Worm (Caenorhabditis elegans) whole organism, young adult: ENCODE results near the gene ZC262.13.
A peak's percentile ranks its signal among the peaks of the same experiment; 100 is the strongest.

Experiments used
- B0261.1 ChIP-seq: sonication (generic microtip); optimal IDR thresholded peaks from 2 replicates; lab custom pipeline; 2016; ENCODE audit warnings: mild to moderate bottlenecking, missing genetic modification characterization, moderate library complexity, missing compliant biosample characterization
- C17E4.6 ChIP-seq: fragments of 200-800 bp; sonication (Bioruptor generic); IDR thresholded peaks from 2 replicates; pipeline ENCODE4 v1.3.6; 2022; ENCODE audit warnings: missing genetic modification reagents, missing genetic modification characterization, missing compliant biosample characterization
- F23B12.7 ChIP-seq: sonication (generic microtip); optimal IDR thresholded peaks from 2 replicates; lab custom pipeline; 2017; ENCODE audit warnings: missing genetic modification characterization, mild to moderate bottlenecking, missing compliant biosample characterization, antibody characterized with exemption, moderate library complexity; ENCODE audit not compliant: insufficient read depth
- F52B5.7 ChIP-seq: sonication (generic microtip); optimal IDR thresholded peaks from 2 replicates; lab custom pipeline; 2016; ENCODE audit warnings: mild to moderate bottlenecking, missing genetic modification characterization, missing compliant biosample characterization
- Y67H2A.10 ChIP-seq: fragments of 200-800 bp; sonication (Bioruptor generic); conservative IDR thresholded peaks from 2 replicates; pipeline ENCODE4 v1.3.6; 2022; ENCODE audit warnings: missing genetic modification reagents, missing genetic modification characterization, missing compliant biosample characterization
- ama-1 ChIP-seq, 3 experiments: fragments of 150-350 bp in 1 of 3; sonication (generic microtip) in 2 of 3; optimal IDR thresholded peaks; 2 replicates each; lab custom pipeline; 2014 to 2018; ENCODE audit warnings: missing biosample characterization in 2 of 3, missing genetic modification characterization in 2 of 3, missing genetic modification reagents in 2 of 3
- attf-3 ChIP-seq: fragments of 200-800 bp; sonication (Bioruptor generic); conservative IDR thresholded peaks from 2 replicates; pipeline ENCODE4 v1.3.6; 2022; ENCODE audit warnings: missing genetic modification reagents, missing genetic modification characterization, missing compliant biosample characterization
- attf-5 ChIP-seq: fragments of 200-800 bp; sonication (Bioruptor generic); optimal IDR thresholded peaks from 2 replicates; lab custom pipeline; 2018; ENCODE audit warnings: mild to moderate bottlenecking, missing genetic modification characterization, missing compliant biosample characterization
- attf-6 ChIP-seq: fragments of 200-800 bp; sonication (Bioruptor generic); IDR thresholded peaks from 2 replicates; pipeline ENCODE4 v1.3.6; 2022; ENCODE audit warnings: missing genetic modification reagents, missing genetic modification characterization, missing compliant biosample characterization
- cebp-1 ChIP-seq, 2 experiments: fragments of 200-800 bp in 1 of 2; sonication (Bioruptor generic) in 1 of 2; sonication (generic microtip) in 1 of 2; IDR thresholded peaks in 1 of 2; optimal IDR thresholded peaks in 1 of 2; 2 replicates each; pipeline versions ENCODE4 v1.3.6 to Lab custom; 2017 to 2022; ENCODE audit warnings: missing compliant biosample characterization in 2 of 2, missing genetic modification characterization in 2 of 2, mild to moderate bottlenecking in 1 of 2, missing genetic modification reagents in 1 of 2, moderate library complexity in 1 of 2
- cebp-2 ChIP-seq: fragments of 200-800 bp; sonication (Bioruptor generic); IDR thresholded peaks from 2 replicates; pipeline ENCODE4 v1.3.6; 2022; ENCODE audit warnings: missing genetic modification characterization, missing compliant biosample characterization
- ceh-100 ChIP-seq: fragments of 200-800 bp; sonication (Bioruptor generic); IDR thresholded peaks from 2 replicates; pipeline ENCODE4 v1.3.6; 2022; ENCODE audit warnings: missing genetic modification reagents, missing genetic modification characterization, missing compliant biosample characterization
- ceh-27 ChIP-seq: fragments of 200-800 bp; sonication (Bioruptor generic); optimal IDR thresholded peaks from 2 replicates; lab custom pipeline; 2018; ENCODE audit warnings: mild to moderate bottlenecking, missing genetic modification characterization, moderate library complexity, missing compliant biosample characterization
- ceh-58 ChIP-seq: fragments of 200-800 bp; sonication (Bioruptor generic); IDR thresholded peaks from 2 replicates; pipeline ENCODE4 v1.3.6; 2022; ENCODE audit warnings: missing genetic modification characterization, missing compliant biosample characterization
- ceh-79 ChIP-seq: sonication (generic microtip); optimal IDR thresholded peaks from 2 replicates; lab custom pipeline; 2017; ENCODE audit warnings: mild to moderate bottlenecking, missing genetic modification characterization, missing compliant biosample characterization
- ceh-91 ChIP-seq: fragments of 200-800 bp; sonication (Bioruptor generic); IDR thresholded peaks from 2 replicates; pipeline ENCODE4 v1.3.6; 2022; ENCODE audit warnings: missing genetic modification reagents, missing genetic modification characterization, missing compliant biosample characterization
- chd-7 ChIP-seq: sonication (generic microtip); optimal IDR thresholded peaks from 2 replicates; lab custom pipeline; 2016; ENCODE audit warnings: mild to moderate bottlenecking, missing genetic modification characterization, moderate library complexity, missing compliant biosample characterization
- die-1 ChIP-seq: sonication (generic microtip); optimal IDR thresholded peaks from 2 replicates; lab custom pipeline; 2016; ENCODE audit warnings: missing genotype, mild to moderate bottlenecking, missing genetic modification characterization, missing compliant biosample characterization
- dpl-1 ChIP-seq: fragments of 150-350 bp; optimal IDR thresholded peaks from 2 replicates; lab custom pipeline; 2014; ENCODE audit warnings: missing biosample characterization, missing genetic modification reagents, missing genetic modification characterization
- egrh-3 ChIP-seq: fragments of 200-800 bp; sonication (Bioruptor generic); IDR thresholded peaks from 2 replicates; pipeline ENCODE4 v1.3.6; 2022; ENCODE audit warnings: missing genetic modification reagents, missing genetic modification characterization, missing compliant biosample characterization
- ets-4 ChIP-seq: fragments of 200-800 bp; sonication (Bioruptor generic); optimal IDR thresholded peaks from 2 replicates; lab custom pipeline; 2018; ENCODE audit warnings: mild to moderate bottlenecking, missing genetic modification characterization, missing compliant biosample characterization
- fkh-3 ChIP-seq: sonication (generic microtip); optimal IDR thresholded peaks from 2 replicates; lab custom pipeline; 2016; ENCODE audit warnings: mild to moderate bottlenecking, missing genetic modification characterization, missing compliant biosample characterization
- him-1 ChIP-seq: sonication (generic microtip); optimal IDR thresholded peaks from 2 replicates; lab custom pipeline; 2016; ENCODE audit warnings: missing genotype, missing genetic modification reagents, missing genetic modification characterization, missing compliant biosample characterization
- hmg-1.2 ChIP-seq: fragments of 200-800 bp; sonication (Bioruptor generic); IDR thresholded peaks from 2 replicates; pipeline ENCODE4 v1.3.6; 2022; ENCODE audit warnings: missing genetic modification reagents, missing genetic modification characterization, missing compliant biosample characterization
- hsf-1 ChIP-seq: fragments of 200-800 bp; sonication (Bioruptor generic); IDR thresholded peaks from 2 replicates; pipeline ENCODE4 v1.3.6; 2022; ENCODE audit warnings: missing genetic modification reagents, missing genetic modification characterization, missing compliant biosample characterization
- let-607 ChIP-seq, 2 experiments: fragments of 200-800 bp in 1 of 2; sonication (Bioruptor generic) in 1 of 2; sonication (generic microtip) in 1 of 2; optimal IDR thresholded peaks; 2 replicates each; lab custom pipeline; 2016 to 2018; ENCODE audit warnings: mild to moderate bottlenecking in 2 of 2, missing compliant biosample characterization in 2 of 2, missing genetic modification characterization in 2 of 2, moderate library complexity in 2 of 2, missing genotype in 1 of 2
- lsy-27 ChIP-seq: sonication (generic microtip); optimal IDR thresholded peaks from 2 replicates; lab custom pipeline; 2017; ENCODE audit warnings: missing genetic modification characterization, mild to moderate bottlenecking, missing compliant biosample characterization, antibody characterized with exemption, missing genotype, borderline replicate concordance; ENCODE audit not compliant: insufficient read depth
- mxl-1 ChIP-seq: sonication (generic microtip); optimal IDR thresholded peaks from 2 replicates; lab custom pipeline; 2016; ENCODE audit warnings: missing genetic modification characterization, missing compliant biosample characterization
- nfya-1 ChIP-seq: sonication (generic microtip); optimal IDR thresholded peaks from 2 replicates; lab custom pipeline; 2017; ENCODE audit warnings: antibody characterized with exemption, missing compliant biosample characterization, missing genetic modification characterization, borderline replicate concordance; ENCODE audit not compliant: insufficient read depth
- nfyb-1 ChIP-seq: fragments of 200-800 bp; sonication (Bioruptor generic); IDR thresholded peaks from 2 replicates; pipeline ENCODE4 v1.3.6; 2022; ENCODE audit warnings: missing genetic modification reagents, missing genetic modification characterization, missing compliant biosample characterization
- nhr-27 ChIP-seq: fragments of 200-800 bp; sonication (Bioruptor generic); optimal IDR thresholded peaks from 2 replicates; lab custom pipeline; 2018; ENCODE audit warnings: mild to moderate bottlenecking, missing genetic modification characterization, moderate library complexity, missing compliant biosample characterization
- nhr-80 ChIP-seq: sonication (generic microtip); optimal IDR thresholded peaks from 2 replicates; lab custom pipeline; 2016; ENCODE audit warnings: missing genetic modification characterization, missing compliant biosample characterization
- pbrm-1 ChIP-seq: fragments of 200-800 bp; sonication (Bioruptor generic); IDR thresholded peaks from 2 replicates; pipeline ENCODE4 v1.3.6; 2022; ENCODE audit warnings: missing genetic modification reagents, missing genetic modification characterization, missing compliant biosample characterization
- rpc-1 ChIP-seq, 2 experiments: fragments of 150-350 bp in 1 of 2; sonication (generic microtip) in 1 of 2; optimal IDR thresholded peaks; 2 replicates each; lab custom pipeline; 2014 to 2018; ENCODE audit warnings: missing biosample characterization in 1 of 2, missing genetic modification characterization in 1 of 2, missing genetic modification reagents in 1 of 2, missing genotype in 1 of 2
- sdz-38 ChIP-seq: sonication (generic microtip); optimal IDR thresholded peaks from 2 replicates; lab custom pipeline; 2016; ENCODE audit warnings: missing genotype, missing genetic modification characterization, missing compliant biosample characterization
- sea-2 ChIP-seq: fragments of 200-800 bp; sonication (Bioruptor generic); IDR thresholded peaks from 2 replicates; pipeline ENCODE4 v1.3.6; 2022; ENCODE audit warnings: missing genetic modification characterization, missing compliant biosample characterization
- snpc-1.3 ChIP-seq: sonication (generic microtip); optimal IDR thresholded peaks from 2 replicates; lab custom pipeline; 2017; ENCODE audit warnings: missing genetic modification characterization, mild to moderate bottlenecking, missing compliant biosample characterization, antibody characterized with exemption, moderate library complexity, missing genotype, missing genetic modification reagents; ENCODE audit not compliant: insufficient read depth
- snpc-4 ChIP-seq, 5 experiments: fragments of 150-350 bp in 1 of 5; sonication (generic microtip) in 4 of 5; optimal IDR thresholded peaks; 2 replicates each; lab custom pipeline; 2014 to 2018; ENCODE audit warnings: missing genetic modification characterization in 5 of 5, missing biosample characterization in 3 of 5, antibody characterized with exemption in 2 of 5, mild to moderate bottlenecking in 2 of 5, missing compliant biosample characterization in 2 of 5, missing genotype in 2 of 5, moderate library complexity in 2 of 5, missing genetic modification reagents in 1 of 5
- somi-1 ChIP-seq: fragments of 200-800 bp; sonication (Bioruptor generic); optimal IDR thresholded peaks from 2 replicates; lab custom pipeline; 2018; ENCODE audit warnings: mild to moderate bottlenecking, missing genetic modification characterization, missing compliant biosample characterization
- tlf-1 ChIP-seq: fragments of 200-800 bp; sonication (Bioruptor generic); optimal IDR thresholded peaks from 2 replicates; lab custom pipeline; 2018; ENCODE audit warnings: mild to moderate bottlenecking, missing genetic modification characterization, missing compliant biosample characterization
- unc-62 ChIP-seq: fragments of 150-350 bp; optimal IDR thresholded peaks from 2 replicates; lab custom pipeline; 2014; ENCODE audit warnings: missing biosample characterization, missing genetic modification reagents, missing genetic modification characterization
- xnd-1 ChIP-seq: sonication (generic microtip); optimal IDR thresholded peaks from 2 replicates; lab custom pipeline; 2016; ENCODE audit warnings: missing genotype, missing genetic modification reagents, missing genetic modification characterization, missing compliant biosample characterization
- zfh-2 ChIP-seq: fragments of 200-800 bp; sonication (Bioruptor generic); conservative IDR thresholded peaks from 2 replicates; pipeline ENCODE4 v1.3.6; 2022; ENCODE audit warnings: missing genetic modification reagents, missing genetic modification characterization, missing compliant biosample characterization
- ztf-25 ChIP-seq: fragments of 200-800 bp; sonication (Bioruptor generic); IDR thresholded peaks from 2 replicates; pipeline ENCODE4 v1.3.6; 2022; ENCODE audit warnings: missing genetic modification reagents, missing genetic modification characterization, missing compliant biosample characterization
- ztf-6 ChIP-seq: fragments of 200-800 bp; sonication (Bioruptor generic); IDR thresholded peaks from 2 replicates; pipeline ENCODE4 v1.3.6; 2022; ENCODE audit warnings: missing genetic modification reagents, missing genetic modification characterization, missing compliant biosample characterization

Gene ZC262.13

ce11 chrIII:8356407-8356881 is 30.4 kb downstream of the ZC262.13 start (continued):
- TF ChIP-seq hmg-1.2: peak; percentile 80; the same call in 1 of the 2 replicates
- TF ChIP-seq ceh-100: no peak
- TF ChIP-seq C17E4.6 (GFP tag; lab: Robert Waterston, UW): no peak
- TF ChIP-seq ztf-25: no peak
- TF ChIP-seq F52B5.7: no peak
- TF ChIP-seq unc-62: no peak
- TF ChIP-seq dpl-1 (GFP tag; lab: Kevin White, UChicago): peak; percentile 31
- peak; percentile 43; the same call in 1 of the 2 replicates for TF ChIP-seq zfh-2 (GFP tag; lab: Robert Waterston, UW)
- TF ChIP-seq F23B12.7 (tag; lab: Kevin White, UChicago): no peak
- TF ChIP-seq cebp-2 (GFP tag; lab: Robert Waterston, UW): no peak
- TF ChIP-seq ztf-6: no peak
- TF ChIP-seq let-607 (tag; optimal IDR thresholded peaks at IDR 0.05; lab: Kevin White, UChicago): peak in 1 of 2 experiments; percentile 44
- TF ChIP-seq somi-1 (GFP tag; lab: Kevin White, UChicago): peak; percentile 39
- 0 out of 2 replicates have a peak, but pooled peaks have one; percentile 54 for TF ChIP-seq nfyb-1 (GFP tag; lab: Robert Waterston, UW)
- TF ChIP-seq die-1 (tag; lab: Kevin White, UChicago): peak; percentile 22
- TF ChIP-seq sea-2 (GFP tag; lab: Robert Waterston, UW): no peak
- TF ChIP-seq attf-5 (GFP tag; lab: Kevin White, UChicago): peak; percentile 79
- TF ChIP-seq sdz-38 (tag; lab: Kevin White, UChicago): no peak
- no peak for TF ChIP-seq Y67H2A.10 (GFP tag; lab: Robert Waterston, UW)
- TF ChIP-seq him-1 (tag; lab: Kevin White, UChicago): no peak
- no peak for TF ChIP-seq mxl-1 (tag; lab: Kevin White, UChicago)
- no peak for TF ChIP-seq pbrm-1 (GFP tag; lab: Robert Waterston, UW)
- TF ChIP-seq attf-3: 0 out of 2 replicates have a peak, but pooled peaks have one; percentile 21
- TF ChIP-seq nfya-1 (tag; lab: Kevin White, UChicago): no peak
- no peak for TF ChIP-seq attf-6 (GFP tag; lab: Robert Waterston, UW)
- TF ChIP-seq xnd-1: no peak
- no peak for TF ChIP-seq ets-4 (GFP tag; lab: Kevin White, UChicago)
- no peak for TF ChIP-seq cebp-1 (GFP tag; IDR thresholded peaks at IDR 0.05; lab: Robert Waterston, UW)
- TF ChIP-seq cebp-1 (tag; optimal IDR thresholded peaks at IDR 0.05; lab: Kevin White, UChicago): peak; percentile 77
- TF ChIP-seq snpc-1.3 (tag; lab: Kevin White, UChicago): peak; percentile 12
- TF ChIP-seq tlf-1 (GFP tag; lab: Kevin White, UChicago): peak; percentile 2
- TF ChIP-seq lsy-27 (tag; lab: Kevin White, UChicago): no peak
- no peak for TF ChIP-seq B0261.1
- peak; percentile 32 for TF ChIP-seq ama-1 (optimal IDR thresholded peaks at IDR 0.05; lab: Kevin White, UChicago)
- no peak for TF ChIP-seq ama-1 (GFP tag; optimal IDR thresholded peaks at IDR 0.05; lab: Kevin White, UChicago)
- no peak for TF ChIP-seq nhr-27
- no peak for TF ChIP-seq ceh-58 (GFP tag; lab: Robert Waterston, UW)
- TF ChIP-seq hsf-1: no peak; the same call in 1 of the 2 replicates
- no peak for TF ChIP-seq ceh-91 (GFP tag; lab: Robert Waterston, UW)
- peak; percentile 78 for TF ChIP-seq nhr-80 (tag; lab: Kevin White, UChicago)
- TF ChIP-seq snpc-4 (GFP tag; optimal IDR thresholded peaks at IDR 0.05; lab: Kevin White, UChicago): no peak
- TF ChIP-seq snpc-4 (tag; optimal IDR thresholded peaks at IDR 0.05; lab: Kevin White, UChicago): peak in 3 of 4 experiments; percentile 5 to 46 (median 39)
- peak; percentile 24 for TF ChIP-seq chd-7 (tag; lab: Kevin White, UChicago)
- TF ChIP-seq rpc-1 (optimal IDR thresholded peaks at IDR 0.05; lab: Kevin White, UChicago): no peak
- no peak for TF ChIP-seq rpc-1 (tag; optimal IDR thresholded peaks at IDR 0.05; lab: Kevin White, UChicago)
- no peak for TF ChIP-seq fkh-3 (tag; lab: Kevin White, UChicago)
- TF ChIP-seq egrh-3 (GFP tag; lab: Robert Waterston, UW): 0 out of 2 replicates have a peak, but pooled peaks have one; percentile 16
- no peak for TF ChIP-seq ceh-79 (tag; lab: Kevin White, UChicago)
- TF ChIP-seq ceh-27 (GFP tag; lab: Kevin White, UChicago): peak; percentile 65
